Fruit fly (Drosophila melanogaster) whole organism, prepupa: ENCODE results near the gene CG31515.
A peak's percentile ranks its signal among the peaks of the same experiment; 100 is the strongest.

Source experiments
- Blimp-1 ChIP-seq: fragments of 200-800 bp; sonication (Bioruptor generic); optimal IDR thresholded peaks from 3 replicates; lab custom pipeline; 2017; ENCODE audit warnings: missing biosample characterization, missing genetic modification characterization, mild to moderate bottlenecking, moderate library complexity, missing genetic modification reagents
- CG10631 ChIP-seq: fragments of 200-800 bp; sonication (Bioruptor generic); optimal IDR thresholded peaks from 2 replicates; lab custom pipeline; 2016; ENCODE audit warnings: missing biosample characterization, missing genetic modification characterization
- CG10669 ChIP-seq: fragments of 200-800 bp; sonication (Bioruptor generic); optimal IDR thresholded peaks from 3 replicates; lab custom pipeline; 2018; ENCODE audit warnings: missing biosample characterization, mild to moderate bottlenecking, missing genetic modification characterization, moderate library complexity
- CG11294 ChIP-seq: fragments of 200-800 bp; sonication (Bioruptor generic); IDR thresholded peaks from 2 replicates; pipeline ENCODE4 v1.3.6; 2022; ENCODE audit warnings: missing biosample characterization, missing genetic modification characterization
- CG11902 ChIP-seq: fragments of 200-800 bp; sonication (Bioruptor generic); optimal IDR thresholded peaks from 3 replicates; lab custom pipeline; 2016; ENCODE audit warnings: missing biosample characterization, missing genetic modification characterization
- CG15336 ChIP-seq: fragments of 200-800 bp; sonication (Bioruptor generic); IDR thresholded peaks from 2 replicates; pipeline ENCODE4 v1.3.6; 2022; ENCODE audit warnings: missing biosample characterization, missing genetic modification characterization
- CG16779 ChIP-seq: fragments of 200-800 bp; sonication (Bioruptor generic); optimal IDR thresholded peaks from 3 replicates; lab custom pipeline; 2017; ENCODE audit warnings: missing biosample characterization, mild to moderate bottlenecking, missing genetic modification characterization
- CG3032 ChIP-seq: fragments of 200-800 bp; optimal IDR thresholded peaks from 2 replicates; lab custom pipeline; 2019; ENCODE audit warnings: missing biosample characterization, mild to moderate bottlenecking, missing genetic modification characterization, moderate library complexity
- CG31627 ChIP-seq: fragments of 200-800 bp; sonication (Bioruptor generic); optimal IDR thresholded peaks from 3 replicates; lab custom pipeline; 2016; ENCODE audit warnings: missing biosample characterization, missing genetic modification characterization
- CG34406 ChIP-seq: fragments of 200-800 bp; sonication (Bioruptor generic); optimal IDR thresholded peaks from 3 replicates; lab custom pipeline; 2016; ENCODE audit warnings: missing biosample characterization, missing genetic modification characterization
- CG3919 ChIP-seq: fragments of 200-800 bp; sonication (Bioruptor generic); optimal IDR thresholded peaks from 3 replicates; lab custom pipeline; 2016; ENCODE audit warnings: missing biosample characterization, missing genetic modification characterization
- CG6163 ChIP-seq: fragments of 200-800 bp; sonication (Bioruptor generic); IDR thresholded peaks from 3 replicates; pipeline ENCODE4 v1.3.6; 2022; ENCODE audit warnings: missing biosample characterization, missing genetic modification characterization
- CG6792 ChIP-seq: fragments of 200-800 bp; sonication (Bioruptor generic); optimal IDR thresholded peaks from 3 replicates; lab custom pipeline; 2016; ENCODE audit warnings: missing biosample characterization, missing genetic modification characterization
- CG6808 ChIP-seq: fragments of 200-800 bp; sonication (Bioruptor generic); optimal IDR thresholded peaks from 3 replicates; lab custom pipeline; 2017; ENCODE audit warnings: missing biosample characterization, missing genetic modification characterization, mild to moderate bottlenecking, moderate library complexity, missing genetic modification reagents
- CG6854 ChIP-seq: fragments of 200-800 bp; sonication (Bioruptor generic); optimal IDR thresholded peaks from 2 replicates; lab custom pipeline; 2017; ENCODE audit warnings: missing biosample characterization, mild to moderate bottlenecking, missing genetic modification characterization
- CG7368 ChIP-seq: fragments of 200-800 bp; sonication (Bioruptor generic); optimal IDR thresholded peaks from 3 replicates; lab custom pipeline; 2016; ENCODE audit warnings: missing biosample characterization, missing genetic modification characterization
- CG8319 ChIP-seq: fragments of 200-800 bp; sonication (Bioruptor generic); optimal IDR thresholded peaks from 3 replicates; lab custom pipeline; 2016; ENCODE audit warnings: missing biosample characterization, missing genetic modification characterization
- Eip75B ChIP-seq: fragments of 200-800 bp; sonication (Bioruptor generic); optimal IDR thresholded peaks from 3 replicates; lab custom pipeline; 2016; ENCODE audit warnings: missing biosample characterization, missing genetic modification characterization
- Eip93F ChIP-seq: fragments of 200-800 bp; sonication (Bioruptor generic); optimal IDR thresholded peaks from 2 replicates; lab custom pipeline; 2016; ENCODE audit warnings: missing biosample characterization, mild to moderate bottlenecking, missing genetic modification characterization
- Ets96B ChIP-seq: fragments of 200-800 bp; optimal IDR thresholded peaks from 2 replicates; lab custom pipeline; 2019; ENCODE audit warnings: missing biosample characterization, mild to moderate bottlenecking, missing genetic modification characterization, moderate library complexity
- Gug ChIP-seq: fragments of 200-800 bp; sonication (Bioruptor generic); IDR thresholded peaks from 2 replicates; pipeline ENCODE4 v1.3.6; 2022; ENCODE audit warnings: missing biosample characterization, missing genetic modification characterization
- Hr38 ChIP-seq: sonication (Bioruptor generic); optimal IDR thresholded peaks from 2 replicates; lab custom pipeline; 2016; ENCODE audit warnings: missing biosample characterization, missing genetic modification characterization
- Hr4 ChIP-seq: fragments of 200-800 bp; sonication (Bioruptor generic); optimal IDR thresholded peaks from 3 replicates; lab custom pipeline; 2016; ENCODE audit warnings: missing biosample characterization, missing genetic modification characterization
- Lpt ChIP-seq: fragments of 200-800 bp; sonication (Bioruptor generic); optimal IDR thresholded peaks from 3 replicates; lab custom pipeline; 2016; ENCODE audit warnings: missing biosample characterization, missing genetic modification characterization
- Met ChIP-seq: fragments of 200-800 bp; sonication (Bioruptor generic); optimal IDR thresholded peaks from 3 replicates; lab custom pipeline; 2016; ENCODE audit warnings: missing biosample characterization, missing genetic modification characterization
- Smox ChIP-seq: fragments of 200-800 bp; sonication (Bioruptor generic); optimal IDR thresholded peaks from 3 replicates; lab custom pipeline; 2016; ENCODE audit warnings: missing biosample characterization, missing genetic modification characterization
- Sox102F ChIP-seq: fragments of 200-800 bp; sonication (Bioruptor generic); optimal IDR thresholded peaks from 2 replicates; lab custom pipeline; 2016; ENCODE audit warnings: missing biosample characterization, mild to moderate bottlenecking, missing genetic modification characterization
- Sox14 ChIP-seq: fragments of 200-800 bp; sonication (Bioruptor generic); optimal IDR thresholded peaks from 3 replicates; lab custom pipeline; 2016; ENCODE audit warnings: missing biosample characterization, missing genetic modification characterization
- Sox15 ChIP-seq: fragments of 200-800 bp; sonication (Bioruptor generic); optimal IDR thresholded peaks from 3 replicates; lab custom pipeline; 2016; ENCODE audit warnings: missing biosample characterization, missing genetic modification characterization
- achi ChIP-seq: fragments of 200-800 bp; sonication (Bioruptor generic); optimal IDR thresholded peaks from 3 replicates; lab custom pipeline; 2016; ENCODE audit warnings: missing biosample characterization, missing genetic modification characterization
- acj6 ChIP-seq: fragments of 200-800 bp; sonication (Bioruptor generic); optimal IDR thresholded peaks from 3 replicates; lab custom pipeline; 2016; ENCODE audit warnings: missing biosample characterization, missing genetic modification characterization
- dac ChIP-seq: fragments of 200-800 bp; sonication (Bioruptor generic); optimal IDR thresholded peaks from 2 replicates; lab custom pipeline; 2017; ENCODE audit warnings: missing biosample characterization, mild to moderate bottlenecking, missing genetic modification characterization
- dsx ChIP-seq: fragments of 200-800 bp; optimal IDR thresholded peaks from 3 replicates; lab custom pipeline; 2019; ENCODE audit warnings: missing biosample characterization, mild to moderate bottlenecking, missing genetic modification characterization, moderate library complexity; ENCODE audit not compliant: poor library complexity, severe bottlenecking
- eg ChIP-seq: fragments of 200-800 bp; sonication (Bioruptor generic); IDR thresholded peaks from 3 replicates; pipeline ENCODE4 v1.3.6; 2022; ENCODE audit warnings: missing biosample characterization, missing genetic modification characterization
- esn ChIP-seq: fragments of 200-800 bp; sonication (Bioruptor generic); optimal IDR thresholded peaks from 2 replicates; lab custom pipeline; 2016; ENCODE audit warnings: missing biosample characterization, mild to moderate bottlenecking, missing genetic modification characterization, moderate library complexity
- fd59A ChIP-seq: fragments of 200-800 bp; sonication (Bioruptor generic); optimal IDR thresholded peaks from 2 replicates; lab custom pipeline; 2017; ENCODE audit warnings: missing biosample characterization, mild to moderate bottlenecking, missing genetic modification characterization, missing genetic modification reagents
- fd85E ChIP-seq: fragments of 200-800 bp; sonication (Bioruptor generic); optimal IDR thresholded peaks from 3 replicates; lab custom pipeline; 2016; ENCODE audit warnings: missing biosample characterization, missing genetic modification characterization
- fkh ChIP-seq: fragments of 200-800 bp; sonication (Bioruptor generic); optimal IDR thresholded peaks from 3 replicates; lab custom pipeline; 2017; ENCODE audit warnings: missing biosample characterization, mild to moderate bottlenecking, missing genetic modification characterization, moderate library complexity
- lz ChIP-seq: fragments of 200-800 bp; sonication (Bioruptor generic); optimal IDR thresholded peaks from 3 replicates; lab custom pipeline; 2016; ENCODE audit warnings: missing biosample characterization, missing genetic modification characterization
- pdm3 ChIP-seq: fragments of 200-800 bp; sonication (Bioruptor generic); optimal IDR thresholded peaks from 3 replicates; lab custom pipeline; 2016; ENCODE audit warnings: missing biosample characterization, missing genetic modification characterization
- salr ChIP-seq, 2 experiments: fragments of 200-800 bp; sonication (Bioruptor generic); optimal IDR thresholded peaks; 3 replicates each; lab custom pipeline; 2016 to 2018; ENCODE audit warnings: missing biosample characterization in 2 of 2, missing genetic modification characterization in 2 of 2, mild to moderate bottlenecking in 1 of 2
- ss ChIP-seq, 2 experiments: fragments of 200-800 bp; sonication (Bioruptor generic); optimal IDR thresholded peaks; 2 replicates in 1 of 2; 3 replicates in 1 of 2; lab custom pipeline; 2017 to 2018; ENCODE audit warnings: mild to moderate bottlenecking in 2 of 2, missing biosample characterization in 2 of 2, missing genetic modification characterization in 2 of 2, moderate library complexity in 1 of 2
- svp ChIP-seq: fragments of 200-800 bp; sonication (Bioruptor generic); peaks from one replicate; lab custom pipeline; 2016; ENCODE audit warnings: missing biosample characterization, missing genetic modification characterization
- vri ChIP-seq: fragments of 200-800 bp; sonication (Bioruptor generic); optimal IDR thresholded peaks from 3 replicates; lab custom pipeline; 2016; ENCODE audit warnings: missing biosample characterization, mild to moderate bottlenecking, missing genetic modification characterization

CG31515 gene

dm6 chr3R:23347432-23348305 is 41.0 kb downstream of the CG31515 start, which contains the start of gene PolE1 (continued):
- TF ChIP-seq CG7368 (GFP tag; lab: Kevin White, UChicago) (no peak), CG11294 (GFP tag; lab: Robert Waterston, UW) (no peak), fd85E (GFP tag; lab: Kevin White, UChicago) (no peak), pdm3 (GFP tag; lab: Kevin White, UChicago) (peak; percentile 9), CG6792 (GFP tag; lab: Kevin White, UChicago) (no peak), CG34406 (GFP tag; lab: Kevin White, UChicago) (no peak), Hr38 (GFP tag; lab: Kevin White, UChicago) (no peak), CG15336 (GFP tag; lab: Robert Waterston, UW) (0 out of 2 replicates have a peak, but pooled peaks have one; percentile 5), CG10631 (GFP tag; lab: Kevin White, UChicago) (no peak), CG6854 (no peak), esn (GFP tag; lab: Kevin White, UChicago) (peak; percentile 29), CG6163 (GFP tag; lab: Robert Waterston, UW) (no peak), Sox14 (GFP tag; lab: Kevin White, UChicago) (peak; percentile 11), Hr4 (GFP tag; lab: Kevin White, UChicago) (no peak), CG3032 (peak; percentile 23), ss (GFP tag; optimal IDR thresholded peaks at IDR 0.05; lab: Kevin White, UChicago) (no peak), Smox (GFP tag; lab: Kevin White, UChicago) (peak; percentile 9), Gug (GFP tag; lab: Robert Waterston, UW) (no peak)

- peak; percentile 15 for TF ChIP-seq CG31627
- peak; percentile 1 to 70 for TF ChIP-seq salr (GFP tag; optimal IDR thresholded peaks at IDR 0.05; lab: Kevin White, UChicago)
- TF ChIP-seq CG15336 (GFP tag; lab: Robert Waterston, UW): peak; percentile 49
- TF ChIP-seq Sox15: peak; percentile 30
- peak; percentile 40 for TF ChIP-seq Smox (GFP tag; lab: Kevin White, UChicago)
- peak; percentile 66 for TF ChIP-seq CG10631 (GFP tag; lab: Kevin White, UChicago)
- peak; percentile 42 for TF ChIP-seq Ets96B
- peak; percentile 67 for TF ChIP-seq esn (GFP tag; lab: Kevin White, UChicago)
- peak; percentile 13 for TF ChIP-seq CG16779 (tag; lab: Kevin White, UChicago)
- TF ChIP-seq CG6163 (GFP tag; lab: Robert Waterston, UW): peak; percentile 63; the same call in 1 of the 3 replicates
- peak; percentile 20 for TF ChIP-seq fkh (GFP tag; lab: Kevin White, UChicago)
- TF ChIP-seq CG11902 (GFP tag; lab: Kevin White, UChicago): peak; percentile 23
- TF ChIP-seq CG34406 (GFP tag; lab: Kevin White, UChicago): peak; percentile 66
- TF ChIP-seq Hr38 (GFP tag; lab: Kevin White, UChicago): no peak
- no peak for TF ChIP-seq CG8319 (GFP tag; lab: Kevin White, UChicago)
- TF ChIP-seq CG3032: peak; percentile 62
- TF ChIP-seq Eip75B (GFP tag; lab: Kevin White, UChicago): peak; percentile 31
- peak; percentile 18 for TF ChIP-seq Eip93F (GFP tag; lab: Kevin White, UChicago)
- TF ChIP-seq Sox102F (GFP tag; lab: Kevin White, UChicago): peak; percentile 44
- peak in 1 of 2 experiments; percentile 23 for TF ChIP-seq ss (GFP tag; optimal IDR thresholded peaks at IDR 0.05; lab: Kevin White, UChicago)
- TF ChIP-seq fd59A (GFP tag; lab: Kevin White, UChicago): no peak
- peak; percentile 61 for TF ChIP-seq lz
- TF ChIP-seq Blimp-1 (GFP tag; lab: Kevin White, UChicago): peak; percentile 23
- TF ChIP-seq acj6: peak; percentile 64
- peak; percentile 82 for TF ChIP-seq svp (GFP tag; lab: Kevin White, UChicago)
- no peak for TF ChIP-seq dac (GFP tag; lab: Kevin White, UChicago)
- peak; percentile 29 for TF ChIP-seq CG10669 (GFP tag; lab: Kevin White, UChicago)
- peak; percentile 61 for TF ChIP-seq CG6792 (GFP tag; lab: Kevin White, UChicago)
- TF ChIP-seq dsx: peak; percentile 12
- TF ChIP-seq CG6808 (GFP tag; lab: Kevin White, UChicago): peak; percentile 27
- peak; percentile 70 for TF ChIP-seq eg
- TF ChIP-seq Gug (GFP tag; lab: Robert Waterston, UW): no peak
- TF ChIP-seq Sox14 (GFP tag; lab: Kevin White, UChicago): peak; percentile 30
- TF ChIP-seq CG3919 (GFP tag; lab: Kevin White, UChicago): peak; percentile 71
- peak; percentile 5 for TF ChIP-seq Lpt (GFP tag; lab: Kevin White, UChicago)
- peak; percentile 28 for TF ChIP-seq vri
- TF ChIP-seq Met (GFP tag; lab: Kevin White, UChicago): peak; percentile 54
- peak; percentile 5 for TF ChIP-seq CG7368 (GFP tag; lab: Kevin White, UChicago)
- peak; percentile 67 for TF ChIP-seq achi (GFP tag; lab: Kevin White, UChicago)
These were observed 41.8 kb downstream of the CG31515 start for dm6 chr3R:23346893-23347396.
